Worm (Caenorhabditis elegans) whole organism, L4 larva: Measurements from ENCODE around the gene M163.1.

ENCODE experiments used
- dmd-8 ChIP-seq: fragments of 200-800 bp; sonication (Bioruptor generic); IDR thresholded peaks from 2 replicates; pipeline ENCODE4 v1.3.6; 2022; ENCODE audit warnings: missing genetic modification characterization, missing compliant biosample characterization
- hlh-11 ChIP-seq: fragments of 200-800 bp; sonication (Bioruptor generic); optimal IDR thresholded peaks from 2 replicates; lab custom pipeline; 2018; ENCODE audit warnings: mild to moderate bottlenecking, missing genetic modification characterization, missing compliant biosample characterization

- TF ChIP-seq hlh-11 (tag; lab: Kevin White, UChicago) (no peak), dmd-8 (no peak)
These were observed 13.1 kb downstream of the M163.1 start for ce11 chrX:14490486-14490885.
